Worm (Caenorhabditis elegans) whole organism, mixed stage, embryonic: ENCODE data around the gene srh-72.

Experiments
- bed-3 ChIP-seq: fragments of 200-800 bp; sonication (Bioruptor generic); optimal IDR thresholded peaks from 3 replicates; lab custom pipeline; 2018; ENCODE audit warnings: mild to moderate bottlenecking, missing genetic modification characterization, moderate library complexity, missing compliant biosample characterization
- blmp-1 ChIP-seq: fragments of 150-350 bp; optimal IDR thresholded peaks from 2 replicates; lab custom pipeline; 2014; ENCODE audit warnings: missing biosample characterization, missing genetic modification characterization
- ceh-39 ChIP-seq: fragments of 150-350 bp; optimal IDR thresholded peaks from 2 replicates; lab custom pipeline; 2014; ENCODE audit warnings: missing biosample characterization, missing genetic modification characterization
- ceh-83 ChIP-seq: fragments of 200-800 bp; sonication (Bioruptor generic); optimal IDR thresholded peaks from 2 replicates; lab custom pipeline; 2018; ENCODE audit warnings: mild to moderate bottlenecking, missing genetic modification characterization, missing compliant biosample characterization
- ces-1 ChIP-seq: fragments of 150-350 bp; optimal IDR thresholded peaks from 2 replicates; lab custom pipeline; 2014; ENCODE audit warnings: missing biosample characterization, missing genetic modification reagents, missing genetic modification characterization
- cnd-1 ChIP-seq: fragments of 200-800 bp; sonication (Bioruptor generic); optimal IDR thresholded peaks from 2 replicates; lab custom pipeline; 2018; ENCODE audit warnings: mild to moderate bottlenecking, missing genetic modification characterization, missing compliant biosample characterization
- drap-1 ChIP-seq: fragments of 200-800 bp; sonication (Bioruptor generic); optimal IDR thresholded peaks from 3 replicates; lab custom pipeline; 2018; ENCODE audit warnings: mild to moderate bottlenecking, missing genetic modification characterization, missing compliant biosample characterization
- elt-1 ChIP-seq: sonication (generic microtip); optimal IDR thresholded peaks from 2 replicates; lab custom pipeline; 2017; ENCODE audit warnings: missing genetic modification characterization, mild to moderate bottlenecking, missing compliant biosample characterization, antibody characterized with exemption, moderate library complexity, borderline replicate concordance; ENCODE audit not compliant: insufficient read depth
- elt-3 ChIP-seq: fragments of 150-350 bp; optimal IDR thresholded peaks from 2 replicates; lab custom pipeline; 2014; ENCODE audit warnings: missing biosample characterization, missing genetic modification characterization
- flh-1 ChIP-seq: fragments of 200-800 bp; sonication (Bioruptor generic); optimal IDR thresholded peaks from 2 replicates; lab custom pipeline; 2018; ENCODE audit warnings: mild to moderate bottlenecking, missing genetic modification characterization, moderate library complexity, missing compliant biosample characterization
- hlh-1 ChIP-seq: fragments of 150-350 bp; optimal IDR thresholded peaks from 2 replicates; lab custom pipeline; 2014; ENCODE audit warnings: missing biosample characterization, missing genetic modification reagents, missing genetic modification characterization
- lin-13 ChIP-seq: fragments of 150-350 bp; optimal IDR thresholded peaks from 2 replicates; lab custom pipeline; 2014; ENCODE audit warnings: missing biosample characterization, missing genetic modification characterization
- lin-32 ChIP-seq: fragments of 200-800 bp; sonication (Bioruptor generic); optimal IDR thresholded peaks from 2 replicates; lab custom pipeline; 2018; ENCODE audit warnings: mild to moderate bottlenecking, missing genetic modification characterization, missing compliant biosample characterization
- lsy-2 ChIP-seq: fragments of 150-350 bp; optimal IDR thresholded peaks from 2 replicates; lab custom pipeline; 2014; ENCODE audit warnings: missing biosample characterization, missing genetic modification characterization
- mab-5 ChIP-seq: fragments of 150-350 bp; optimal IDR thresholded peaks from 2 replicates; lab custom pipeline; 2014; ENCODE audit warnings: missing biosample characterization, missing genetic modification characterization
- mep-1 ChIP-seq: fragments of 150-350 bp; optimal IDR thresholded peaks from 2 replicates; lab custom pipeline; 2017; ENCODE audit warnings: missing biosample characterization, missing genetic modification reagents, missing genetic modification characterization, inconsistent platforms
- mls-2 ChIP-seq: sonication (generic microtip); optimal IDR thresholded peaks from 2 replicates; lab custom pipeline; 2016; ENCODE audit warnings: mild to moderate bottlenecking, missing genetic modification characterization, moderate library complexity, missing compliant biosample characterization
- nhr-12 ChIP-seq: fragments of 150-350 bp; optimal IDR thresholded peaks from 2 replicates; lab custom pipeline; 2014; ENCODE audit warnings: missing biosample characterization, missing genetic modification characterization
- nhr-2 ChIP-seq: fragments of 150-350 bp; optimal IDR thresholded peaks from 2 replicates; lab custom pipeline; 2014; ENCODE audit warnings: missing biosample characterization, missing genetic modification characterization
- nhr-237 ChIP-seq: fragments of 150-350 bp; optimal IDR thresholded peaks from 2 replicates; lab custom pipeline; 2014; ENCODE audit warnings: missing biosample characterization, missing genetic modification characterization
- nhr-28 ChIP-seq: fragments of 150-350 bp; optimal IDR thresholded peaks from 2 replicates; lab custom pipeline; 2014; ENCODE audit warnings: missing biosample characterization, missing genetic modification characterization
- nhr-76 ChIP-seq: sonication (generic microtip); optimal IDR thresholded peaks from 2 replicates; lab custom pipeline; 2017; ENCODE audit warnings: missing biosample characterization, missing genetic modification characterization
- pha-4 ChIP-seq: fragments of 150-350 bp; optimal IDR thresholded peaks from 2 replicates; lab custom pipeline; 2018; ENCODE audit warnings: missing biosample characterization, missing genetic modification reagents, missing genetic modification characterization
- sem-2 ChIP-seq: fragments of 200-800 bp; sonication (Bioruptor generic); optimal IDR thresholded peaks from 2 replicates; lab custom pipeline; 2018; ENCODE audit warnings: mild to moderate bottlenecking, missing genetic modification characterization, missing compliant biosample characterization
- sptf-1 ChIP-seq: sonication (generic microtip); optimal IDR thresholded peaks from 2 replicates; lab custom pipeline; 2017; ENCODE audit warnings: mild to moderate bottlenecking, missing genetic modification characterization, moderate library complexity, missing compliant biosample characterization
- tbx-8 ChIP-seq: fragments of 200-800 bp; sonication (Bioruptor generic); optimal IDR thresholded peaks from 2 replicates; lab custom pipeline; 2018; ENCODE audit warnings: mild to moderate bottlenecking, missing genetic modification characterization, moderate library complexity, missing compliant biosample characterization
- unc-120 ChIP-seq: sonication (generic microtip); optimal IDR thresholded peaks from 2 replicates; lab custom pipeline; 2017; ENCODE audit warnings: missing genetic modification characterization, missing compliant biosample characterization; ENCODE audit not compliant: poor library complexity, severe bottlenecking
- unc-62 ChIP-seq: fragments of 150-350 bp; optimal IDR thresholded peaks from 2 replicates; lab custom pipeline; 2014; ENCODE audit warnings: missing biosample characterization, missing genetic modification reagents, missing genetic modification characterization
- zip-8 ChIP-seq: fragments of 150-350 bp; optimal IDR thresholded peaks from 2 replicates; lab custom pipeline; 2014; ENCODE audit warnings: missing biosample characterization, missing genetic modification characterization
- ztf-11 ChIP-seq: fragments of 150-350 bp; optimal IDR thresholded peaks from 2 replicates; lab custom pipeline; 2014; ENCODE audit warnings: missing biosample characterization, missing genetic modification characterization

srh-72 gene

DNA sequence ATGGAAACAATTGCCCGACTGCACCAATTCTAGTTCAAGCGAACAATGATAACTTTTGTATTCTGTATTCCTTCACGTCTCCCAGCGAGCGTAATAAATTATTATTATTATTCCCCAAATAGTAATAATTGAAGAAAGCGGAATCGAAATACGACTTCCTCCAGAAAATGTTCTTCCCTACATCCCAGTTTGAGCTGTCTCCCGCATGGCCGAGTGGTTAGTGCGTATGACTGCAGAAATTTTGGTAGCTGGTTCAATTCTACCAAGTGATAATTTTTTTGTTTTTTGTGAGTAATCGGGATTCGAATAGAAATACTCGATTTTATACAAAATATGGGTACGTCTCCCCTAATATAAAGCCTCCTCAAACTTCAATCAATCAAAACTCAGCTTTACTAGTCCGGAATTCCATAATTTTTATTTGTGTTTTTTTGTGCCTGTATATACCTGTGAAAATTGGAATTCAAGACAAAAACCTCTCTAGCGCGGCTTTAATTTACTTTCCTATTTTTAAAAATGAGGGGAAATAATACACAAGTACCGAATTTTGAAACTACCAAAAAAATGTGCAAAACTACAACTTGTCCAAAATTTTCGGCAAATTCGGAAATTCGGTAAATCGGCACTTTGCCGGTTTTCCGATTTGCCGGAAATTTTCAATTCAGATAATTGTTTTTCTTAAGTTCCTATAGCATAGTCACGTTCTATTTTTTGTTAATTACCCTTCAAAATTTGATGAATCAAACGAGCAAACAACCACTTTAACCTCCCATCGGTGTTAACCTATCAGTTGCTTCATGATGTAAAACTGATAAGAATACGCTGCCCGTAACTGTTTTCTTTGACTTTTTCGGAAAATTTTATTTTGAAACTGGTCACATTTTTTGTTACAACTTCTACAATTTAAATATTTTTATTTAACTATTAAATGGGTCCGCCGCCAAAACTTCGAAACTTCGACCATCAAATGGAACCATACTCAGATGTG is 43.0 kb downstream of the srh-72 start, which contains the start of gene bath-46:
TSS of gene bath-46 (plus strand) at position 806 of the 988 bp plus-strand sequence.
- no peak for TF ChIP-seq unc-120 (tag; lab: Kevin White, UChicago)
- TF ChIP-seq mls-2 (tag; lab: Kevin White, UChicago): no peak
- no peak for TF ChIP-seq mab-5 (tag; lab: Kevin White, UChicago)
- TF ChIP-seq lin-32 (GFP tag; lab: Kevin White, UChicago): no peak
- TF ChIP-seq ceh-39 (tag; lab: Kevin White, UChicago): no peak
- no peak for TF ChIP-seq zip-8
- no peak for TF ChIP-seq flh-1 (GFP tag; lab: Kevin White, UChicago)
- no peak for TF ChIP-seq mep-1 (tag; lab: Kevin White, UChicago)
- no peak for TF ChIP-seq ces-1
- no peak for TF ChIP-seq ztf-11
- no peak for TF ChIP-seq nhr-12 (tag; lab: Kevin White, UChicago)
- TF ChIP-seq sptf-1 (tag; lab: Kevin White, UChicago): no peak
- TF ChIP-seq lsy-2 (tag; lab: Kevin White, UChicago): no peak
- no peak for TF ChIP-seq drap-1 (GFP tag; lab: Kevin White, UChicago)
- no peak for TF ChIP-seq nhr-237 (tag; lab: Kevin White, UChicago)
- TF ChIP-seq nhr-28 (tag; lab: Kevin White, UChicago): no peak

DNA sequence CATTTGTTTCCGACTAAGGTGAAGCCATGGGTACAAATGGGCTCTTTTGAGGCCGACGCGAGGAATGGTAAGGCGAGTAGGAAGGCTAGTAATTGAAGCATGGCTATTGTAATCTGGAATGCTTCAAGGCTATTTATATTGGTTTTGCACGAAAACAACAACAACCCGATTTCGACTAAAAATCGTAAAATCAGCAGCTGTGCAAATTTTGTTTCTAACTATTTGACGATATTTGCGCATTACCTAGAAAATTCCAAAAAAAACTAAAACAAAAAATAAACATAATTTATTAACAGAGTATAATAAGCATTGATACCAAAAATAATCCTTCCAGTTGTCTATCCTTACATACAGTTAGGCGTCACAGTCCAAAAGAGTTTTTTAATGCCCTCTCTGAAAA is 45.3 kb downstream of the srh-72 start, which contains the start of gene clec-20:
TSS of gene clec-20 (minus strand) at position 101 of the 400 bp plus-strand sequence.
- no peak for TF ChIP-seq nhr-76 (tag; lab: Kevin White, UChicago)
- TF ChIP-seq bed-3 (GFP tag; lab: Kevin White, UChicago): no peak
- TF ChIP-seq pha-4 (tag; lab: Kevin White, UChicago): no peak
- TF ChIP-seq ceh-83 (GFP tag; lab: Kevin White, UChicago): no peak
- no peak for TF ChIP-seq blmp-1 (tag; lab: Kevin White, UChicago)
- no peak for TF ChIP-seq unc-62
- TF ChIP-seq lin-13 (tag; lab: Kevin White, UChicago): no peak
- no peak for TF ChIP-seq cnd-1 (tag; lab: Kevin White, UChicago)
- no peak for TF ChIP-seq sptf-1 (tag; lab: Kevin White, UChicago)
- TF ChIP-seq lsy-2 (tag; lab: Kevin White, UChicago): no peak
- no peak for TF ChIP-seq unc-120 (tag; lab: Kevin White, UChicago)
- no peak for TF ChIP-seq mls-2 (tag; lab: Kevin White, UChicago)
- TF ChIP-seq hlh-1 (tag; lab: Kevin White, UChicago): no peak
- no peak for TF ChIP-seq tbx-8
- TF ChIP-seq nhr-237 (tag; lab: Kevin White, UChicago): no peak
- no peak for TF ChIP-seq mep-1 (tag; lab: Kevin White, UChicago)
- TF ChIP-seq ceh-39 (tag; lab: Kevin White, UChicago): no peak
- no peak for TF ChIP-seq elt-3

DNA sequence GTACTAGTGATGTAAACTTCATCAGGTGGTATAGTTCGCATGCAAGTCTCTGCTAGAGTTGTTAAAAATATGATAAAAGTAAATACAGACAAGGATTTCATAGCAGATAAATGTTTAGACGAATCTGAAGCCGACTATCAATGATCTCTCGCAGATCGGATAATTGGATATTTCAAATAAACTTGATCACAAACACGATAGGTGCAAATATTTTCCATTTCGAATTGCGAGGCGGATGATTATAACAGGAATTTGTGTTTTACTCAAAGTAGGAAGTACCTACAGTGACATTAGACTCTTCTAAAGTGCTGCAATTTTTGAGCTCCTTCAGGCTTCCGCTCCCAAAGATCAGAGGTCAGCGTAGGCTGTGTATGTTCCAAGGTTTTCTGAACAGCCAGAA is 50.6 kb downstream of the srh-72 start, which contains the start of gene T07H3.7:
TSS of gene T07H3.7 (minus strand) at position 101 of the 400 bp plus-strand sequence.
- no peak for TF ChIP-seq unc-120 (tag; lab: Kevin White, UChicago)
- no peak for TF ChIP-seq nhr-12 (tag; lab: Kevin White, UChicago)
- no peak for TF ChIP-seq ceh-39 (tag; lab: Kevin White, UChicago)
- TF ChIP-seq sem-2 (GFP tag; lab: Kevin White, UChicago): no peak
- no peak for TF ChIP-seq mab-5 (tag; lab: Kevin White, UChicago)
- TF ChIP-seq pha-4 (tag; lab: Kevin White, UChicago): no peak
- no peak for TF ChIP-seq mep-1 (tag; lab: Kevin White, UChicago)
- TF ChIP-seq elt-1 (tag; lab: Kevin White, UChicago): no peak
- TF ChIP-seq hlh-1 (tag; lab: Kevin White, UChicago): no peak
- TF ChIP-seq nhr-76 (tag; lab: Kevin White, UChicago): no peak
- no peak for TF ChIP-seq blmp-1 (tag; lab: Kevin White, UChicago)
- TF ChIP-seq nhr-237 (tag; lab: Kevin White, UChicago): no peak
- TF ChIP-seq tbx-8: no peak
- no peak for TF ChIP-seq zip-8
- TF ChIP-seq nhr-2 (tag; lab: Kevin White, UChicago): no peak
- TF ChIP-seq mls-2 (tag; lab: Kevin White, UChicago): no peak
- TF ChIP-seq, all 35 proteins: peak for 0
